Worm (Caenorhabditis elegans): ENCODE results near the gene gly-11.
A peak's percentile ranks its signal among the peaks of the same experiment; 100 is the strongest.

The gly-11 gene

DNA sequence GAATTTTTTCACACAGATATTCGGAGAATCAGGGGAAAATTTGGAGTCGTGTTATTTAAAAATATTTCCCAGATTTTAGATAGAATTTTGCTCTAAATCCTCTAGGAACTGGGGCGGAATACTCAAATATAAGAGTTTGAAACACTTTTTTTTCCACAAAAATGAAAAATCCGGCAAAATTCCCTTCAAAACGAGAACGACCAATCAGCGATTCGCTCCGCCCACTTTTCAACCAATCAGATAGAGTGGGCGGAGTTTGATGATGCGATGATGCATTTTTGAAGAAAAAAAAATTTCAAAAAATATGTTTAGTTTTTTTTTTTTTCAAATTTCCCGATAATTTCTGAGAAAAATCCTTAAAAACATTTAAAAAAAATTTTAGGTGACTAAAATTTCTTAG, 12.6 kb downstream of the gly-11 start:
- no peak for TF ChIP-seq daf-16 (GFP tag; optimal IDR thresholded peaks at IDR 0.05)
- no peak for TF ChIP-seq daf-16 (tag; optimal IDR thresholded peaks at IDR 0.05)
- TF ChIP-seq lin-38 (GFP tag; IDR thresholded peaks at IDR 0.05) = no peak
- no peak for TF ChIP-seq nhr-237 (tag; optimal IDR thresholded peaks at IDR 0.05)
- no peak for TF ChIP-seq nhr-42 (GFP tag; IDR thresholded peaks at IDR 0.05)
- no peak for TF ChIP-seq snpc-1.2 (GFP tag; IDR thresholded peaks at IDR 0.05)
- TF ChIP-seq lin-15B (tag; optimal IDR thresholded peaks at IDR 0.05) = no peak
- TF ChIP-seq cey-2 (tag; optimal IDR thresholded peaks at IDR 0.05; ENCODE audit: borderline replicate concordance, insufficient read depth) = no peak
- TF ChIP-seq unc-39 (tag; optimal IDR thresholded peaks at IDR 0.05) = no peak
- no peak for TF ChIP-seq dmd-9 (GFP tag; IDR thresholded peaks at IDR 0.05)
- TF ChIP-seq dve-1 (tag; optimal IDR thresholded peaks at IDR 0.05; ENCODE audit: insufficient read depth) = no peak

DNA sequence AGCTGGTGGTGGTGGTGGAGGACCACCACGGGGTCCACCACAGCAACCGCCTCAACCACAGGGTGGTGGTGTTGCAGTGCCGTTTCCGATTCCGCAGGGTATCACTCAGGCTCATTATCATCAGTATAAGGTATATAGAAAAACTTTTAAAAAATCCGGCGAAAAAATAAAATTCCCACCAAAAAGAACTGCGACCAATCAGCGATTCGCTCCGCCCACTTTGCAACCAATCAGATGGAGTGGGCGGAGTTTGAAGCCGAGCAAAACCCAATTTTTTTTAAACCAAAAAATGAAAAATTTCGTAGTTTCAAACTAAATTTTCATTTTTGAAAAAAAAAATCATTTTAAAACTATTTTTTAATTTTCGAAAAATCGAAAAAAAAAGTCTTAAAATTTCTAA, 16.1 kb downstream of the gly-11 start:
- no peak for TF ChIP-seq madf-5 (GFP tag; IDR thresholded peaks at IDR 0.05)
- TF ChIP-seq snpc-4 (tag; optimal IDR thresholded peaks at IDR 0.05) = no peak
- TF ChIP-seq aha-1 (tag) = peak; percentile 54
- TF ChIP-seq set-16 (GFP tag; IDR thresholded peaks at IDR 0.05) = peak; percentile 40; the same call in 1 of the 2 replicates
- TF ChIP-seq attf-4 (tag; optimal IDR thresholded peaks at IDR 0.05) = no peak
- TF ChIP-seq nhr-237 (tag; optimal IDR thresholded peaks at IDR 0.05) = no peak
- TF ChIP-seq ctbp-1 (GFP tag; IDR thresholded peaks at IDR 0.05) = no peak

DNA sequence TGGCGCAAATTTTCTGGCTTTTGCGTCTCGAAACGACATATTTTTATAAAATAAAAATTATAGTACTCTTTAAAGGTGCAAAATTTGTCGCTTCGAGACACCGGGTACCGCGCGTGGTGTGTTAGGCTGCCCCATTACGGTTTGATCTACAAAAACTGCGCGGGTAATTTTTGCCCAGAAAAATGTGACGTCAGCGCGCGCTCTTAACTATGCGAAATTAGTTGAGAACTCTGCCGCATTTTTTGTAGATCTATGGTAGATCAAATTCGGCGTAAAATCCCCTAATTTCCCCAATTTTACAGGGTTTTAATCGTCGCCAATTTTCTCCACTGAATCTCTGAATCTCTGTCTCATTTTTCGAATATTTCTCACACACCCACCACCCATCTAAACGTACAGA, 16.6 kb downstream of the gly-11 start, which contains the start of gene Y75B8A.8:
Gene Y75B8A.8, plus strand, starts transcription at position 301 of the 400 bp plus-strand sequence.
- TF ChIP-seq mdl-1 (tag; optimal IDR thresholded peaks at IDR 0.05) = no peak
- TF ChIP-seq madf-9 (GFP tag; conservative IDR thresholded peaks at IDR 0.05) = no peak
- no peak for TF ChIP-seq mxl-2 (GFP tag; conservative IDR thresholded peaks at IDR 0.05)
- no peak for TF ChIP-seq mes-2 (tag; optimal IDR thresholded peaks at IDR 0.05; ENCODE audit: poor library complexity, severe bottlenecking)
- no peak for TF ChIP-seq ZK546.5 (tag; optimal IDR thresholded peaks at IDR 0.05)
- no peak for TF ChIP-seq ceh-82 (tag; optimal IDR thresholded peaks at IDR 0.05)
- TF ChIP-seq pqm-1 (tag; optimal IDR thresholded peaks at IDR 0.05) = no peak
- no peak for TF ChIP-seq ceh-28 (tag; optimal IDR thresholded peaks at IDR 0.05)
- no peak for TF ChIP-seq lir-3 (tag; optimal IDR thresholded peaks at IDR 0.05)
- TF ChIP-seq Y75B8A.6 (GFP tag; IDR thresholded peaks at IDR 0.05) = no peak
- no peak for TF ChIP-seq php-3 (GFP tag; IDR thresholded peaks at IDR 0.05)
- no peak for TF ChIP-seq tag-97 (GFP tag; IDR thresholded peaks at IDR 0.05)
- TF ChIP-seq tra-1 (GFP tag; IDR thresholded peaks at IDR 0.05) = no peak
- TF ChIP-seq fos-1 (tag; optimal IDR thresholded peaks at IDR 0.05) = no peak
- no peak for TF ChIP-seq duxl-1 (tag; optimal IDR thresholded peaks at IDR 0.05; ENCODE audit: poor library complexity)
- no peak for TF ChIP-seq dmd-8 (GFP tag; IDR thresholded peaks at IDR 0.05)
- TF ChIP-seq daf-19 (GFP tag; conservative IDR thresholded peaks at IDR 0.05) = no peak
- no peak for TF ChIP-seq daf-12 (tag; optimal IDR thresholded peaks at IDR 0.05)
- no peak for TF ChIP-seq nhr-41 (GFP tag; IDR thresholded peaks at IDR 0.05)
- no peak for TF ChIP-seq ZK337.2 (GFP tag; IDR thresholded peaks at IDR 0.05)

DNA sequence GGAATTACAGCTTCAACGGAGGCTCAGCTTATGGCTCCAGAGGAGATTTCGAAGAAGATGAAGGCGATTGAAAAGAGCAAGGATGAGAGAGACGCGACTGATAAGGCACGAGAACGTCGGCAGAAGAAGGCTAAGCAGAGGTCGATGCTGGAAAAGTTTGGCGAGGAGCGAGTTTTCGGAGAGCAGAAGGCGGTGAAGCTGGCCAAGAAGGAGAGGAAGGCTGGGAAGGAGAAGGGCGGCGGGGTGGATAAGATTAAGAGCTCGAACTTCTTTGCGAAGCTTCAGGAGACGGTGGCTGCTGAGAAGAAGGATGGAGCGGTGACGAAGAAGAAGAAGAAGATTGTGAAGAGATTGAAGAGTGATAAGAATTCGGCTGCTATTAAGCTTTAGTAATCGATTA, 17.8 kb downstream of the gly-11 start:
- peak; percentile 81 for TF ChIP-seq set-16 (GFP tag; IDR thresholded peaks at IDR 0.05)
- TF ChIP-seq unc-62 (GFP tag; optimal IDR thresholded peaks at IDR 0.05 in 1 of 2) = no peak
- TF ChIP-seq unc-62 (tag; optimal IDR thresholded peaks at IDR 0.05) = no peak
- 0 out of 2 replicates have a peak, but pooled peaks have one; percentile 22 for TF ChIP-seq egl-43 (GFP tag; IDR thresholded peaks at IDR 0.05)

Data from whole organism, L4 larva.